Worm (Caenorhabditis elegans) whole organism, midembryonic: Measurements from ENCODE around the gene ctr-9.

Source experiments
- T22C8.4 ChIP-seq: fragments of 200-800 bp; sonication (Bioruptor generic); IDR thresholded peaks from 2 replicates; pipeline ENCODE4 v1.3.6; 2022; ENCODE audit warnings: missing genetic modification characterization, missing compliant biosample characterization
- cog-1 ChIP-seq: sonication (generic microtip); optimal IDR thresholded peaks from 2 replicates; lab custom pipeline; 2016; ENCODE audit warnings: missing genetic modification characterization, missing compliant biosample characterization
- flt-1 ChIP-seq: fragments of 200-800 bp; sonication (Bioruptor generic); IDR thresholded peaks from 2 replicates; pipeline ENCODE4 v1.3.6; 2022; ENCODE audit warnings: missing genetic modification characterization, missing compliant biosample characterization
- klf-2 ChIP-seq: fragments of 200-800 bp; sonication (Bioruptor generic); conservative IDR thresholded peaks from 2 replicates; pipeline ENCODE4 v1.3.6; 2022; ENCODE audit warnings: missing genetic modification reagents, missing genetic modification characterization, missing compliant biosample characterization
- med-1 ChIP-seq: sonication (generic microtip); optimal IDR thresholded peaks from 2 replicates; lab custom pipeline; 2017; ENCODE audit warnings: missing genetic modification characterization, mild to moderate bottlenecking, missing compliant biosample characterization, antibody characterized with exemption, missing genetic modification reagents; ENCODE audit not compliant: insufficient read depth
- ref-1 ChIP-seq: fragments of 200-800 bp; sonication (Bioruptor generic); conservative IDR thresholded peaks from 2 replicates; pipeline ENCODE4 v1.3.6; 2022; ENCODE audit warnings: missing genetic modification reagents, missing genetic modification characterization, missing compliant biosample characterization
- tab-1 ChIP-seq: fragments of 200-800 bp; sonication (Bioruptor generic); IDR thresholded peaks from 2 replicates; pipeline ENCODE4 v1.3.6; 2022; ENCODE audit warnings: missing genetic modification characterization, missing compliant biosample characterization
- ztf-23 ChIP-seq: fragments of 200-800 bp; sonication (Bioruptor generic); IDR thresholded peaks from 2 replicates; pipeline ENCODE4 v1.3.6; 2022; ENCODE audit warnings: missing genetic modification reagents, missing genetic modification characterization, missing compliant biosample characterization
- ztf-29 ChIP-seq: fragments of 200-800 bp; sonication (Bioruptor generic); IDR thresholded peaks from 2 replicates; pipeline ENCODE4 v1.3.6; 2022; ENCODE audit warnings: missing genetic modification reagents, missing genetic modification characterization, missing compliant biosample characterization

Gene ctr-9

ce11 chrIII:9474501-9474900, 16.7 kb upstream of the ctr-9 start:
- TF ChIP-seq ref-1 (GFP tag; lab: Robert Waterston, UW) (no peak), ztf-29 (GFP tag; lab: Robert Waterston, UW) (no peak), T22C8.4 (no peak), med-1 (GFP tag; lab: Kevin White, UChicago) (no peak), flt-1 (no peak), tab-1 (GFP tag; lab: Robert Waterston, UW) (no peak), cog-1 (tag; lab: Kevin White, UChicago) (no peak), klf-2 (GFP tag; lab: Robert Waterston, UW) (no peak), ztf-23 (GFP tag; lab: Robert Waterston, UW) (no peak)

ce11 chrIII:9476564-9476963, 14.6 kb upstream of the ctr-9 start:
- TF ChIP-seq med-1 (GFP tag; lab: Kevin White, UChicago) (no peak), ztf-23 (GFP tag; lab: Robert Waterston, UW) (no peak), tab-1 (GFP tag; lab: Robert Waterston, UW) (no peak), ref-1 (GFP tag; lab: Robert Waterston, UW) (no peak), klf-2 (GFP tag; lab: Robert Waterston, UW) (no peak), flt-1 (no peak), T22C8.4 (no peak), ztf-29 (GFP tag; lab: Robert Waterston, UW) (no peak)

ce11 chrIII:9482423-9482993, 8.7 kb upstream of the ctr-9 start:
- TF ChIP-seq ref-1 (GFP tag; lab: Robert Waterston, UW), result no peak
- TF ChIP-seq ztf-29 (GFP tag; lab: Robert Waterston, UW), result no peak
- no peak for TF ChIP-seq T22C8.4
- no peak for TF ChIP-seq klf-2 (GFP tag; lab: Robert Waterston, UW)
- no peak for TF ChIP-seq flt-1
- TF ChIP-seq cog-1 (tag; lab: Kevin White, UChicago), result no peak

ce11 chrIII:9483716-9484115, 7.5 kb upstream of the ctr-9 start:
- TF ChIP-seq flt-1 (no peak), klf-2 (GFP tag; lab: Robert Waterston, UW) (no peak), tab-1 (GFP tag; lab: Robert Waterston, UW) (no peak), ztf-23 (GFP tag; lab: Robert Waterston, UW) (no peak)

ce11 chrIII:9485373-9485772, 5.8 kb upstream of the ctr-9 start, which contains the start of gene bre-3:
Gene bre-3, minus strand, starts transcription at chrIII:9485473.
- TF ChIP-seq T22C8.4 (no peak), cog-1 (tag; lab: Kevin White, UChicago) (no peak), ztf-23 (GFP tag; lab: Robert Waterston, UW) (no peak), flt-1 (no peak), klf-2 (GFP tag; lab: Robert Waterston, UW) (no peak), ref-1 (GFP tag; lab: Robert Waterston, UW) (no peak), med-1 (GFP tag; lab: Kevin White, UChicago) (no peak), ztf-29 (GFP tag; lab: Robert Waterston, UW) (no peak)

- TF ChIP-seq klf-2 (GFP tag; lab: Robert Waterston, UW) (no peak), flt-1 (no peak), med-1 (GFP tag; lab: Kevin White, UChicago) (no peak), ztf-29 (GFP tag; lab: Robert Waterston, UW) (no peak), ref-1 (GFP tag; lab: Robert Waterston, UW) (no peak), cog-1 (tag; lab: Kevin White, UChicago) (no peak), T22C8.4 (no peak), ztf-23 (GFP tag; lab: Robert Waterston, UW) (no peak), tab-1 (GFP tag; lab: Robert Waterston, UW) (no peak)
These were observed 3.7 kb upstream of the ctr-9 start for ce11 chrIII:9487454-9487853.

ce11 chrIII:9488027-9488426, 3.2 kb upstream of the ctr-9 start:
- no peak for TF ChIP-seq ztf-23 (GFP tag; lab: Robert Waterston, UW)
- TF ChIP-seq ref-1 (GFP tag; lab: Robert Waterston, UW), result no peak
- no peak for TF ChIP-seq tab-1 (GFP tag; lab: Robert Waterston, UW)
- no peak for TF ChIP-seq klf-2 (GFP tag; lab: Robert Waterston, UW)
- TF ChIP-seq flt-1, result no peak
- no peak for TF ChIP-seq med-1 (GFP tag; lab: Kevin White, UChicago)
- no peak for TF ChIP-seq T22C8.4
- no peak for TF ChIP-seq cog-1 (tag; lab: Kevin White, UChicago)
- TF ChIP-seq ztf-29 (GFP tag; lab: Robert Waterston, UW), result no peak

ce11 chrIII:9488431-9488830, 2.8 kb upstream of the ctr-9 start, which contains the start of gene nlp-36:
Gene nlp-36, plus strand, starts transcription at chrIII:9488731.
- no peak for TF ChIP-seq med-1 (GFP tag; lab: Kevin White, UChicago)
- no peak for TF ChIP-seq tab-1 (GFP tag; lab: Robert Waterston, UW)

ce11 chrIII:9489798-9490197, 1.4 kb upstream of the ctr-9 start:
- TF ChIP-seq tab-1 (GFP tag; lab: Robert Waterston, UW) (no peak), flt-1 (no peak), T22C8.4 (no peak), ztf-23 (GFP tag; lab: Robert Waterston, UW) (no peak), ref-1 (GFP tag; lab: Robert Waterston, UW) (no peak), ztf-29 (GFP tag; lab: Robert Waterston, UW) (no peak), cog-1 (tag; lab: Kevin White, UChicago) (no peak), med-1 (GFP tag; lab: Kevin White, UChicago) (no peak), klf-2 (GFP tag; lab: Robert Waterston, UW) (no peak)

- TF ChIP-seq ztf-23 (GFP tag; lab: Robert Waterston, UW) (no peak), T22C8.4 (no peak), klf-2 (GFP tag; lab: Robert Waterston, UW) (no peak), med-1 (GFP tag; lab: Kevin White, UChicago) (no peak), tab-1 (GFP tag; lab: Robert Waterston, UW) (no peak), ztf-29 (GFP tag; lab: Robert Waterston, UW) (no peak), cog-1 (tag; lab: Kevin White, UChicago) (no peak), flt-1 (no peak), ref-1 (GFP tag; lab: Robert Waterston, UW) (no peak)
These were observed 3.0 kb downstream of the ctr-9 start for ce11 chrIII:9494209-9494608.
